Worm (Caenorhabditis elegans): ENCODE measurements around the gene twk-14.

The twk-14 gene

DNA sequence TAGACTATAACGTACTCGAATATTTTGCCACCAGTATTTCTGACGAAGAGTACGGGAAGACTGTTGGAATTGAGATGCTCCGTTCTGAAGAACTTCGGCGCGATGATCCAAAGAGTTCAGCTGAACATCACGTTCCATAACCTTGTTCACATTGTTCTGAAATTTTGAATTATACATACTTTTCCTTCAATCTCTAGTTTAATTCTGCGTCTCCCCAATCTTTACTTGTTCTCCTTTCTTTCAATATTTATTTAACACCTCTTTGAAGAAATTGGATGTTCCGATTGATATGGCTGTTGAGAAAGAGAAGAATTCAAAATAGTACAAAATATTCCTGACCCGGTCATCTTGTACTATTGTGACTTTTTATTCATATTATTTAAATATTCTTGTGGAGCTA, 50.7 kb downstream of the twk-14 start, which contains the start of gene F23H12.3:
Gene F23H12.3, plus strand, starts transcription at position 301 of the 400 bp plus-strand sequence.
- TF ChIP-seq dao-5 (tag; optimal IDR thresholded peaks at IDR 0.05) (no peak), W03F9.2 (tag; optimal IDR thresholded peaks at IDR 0.05) (no peak), him-1 (tag; optimal IDR thresholded peaks at IDR 0.05) (no peak)

DNA sequence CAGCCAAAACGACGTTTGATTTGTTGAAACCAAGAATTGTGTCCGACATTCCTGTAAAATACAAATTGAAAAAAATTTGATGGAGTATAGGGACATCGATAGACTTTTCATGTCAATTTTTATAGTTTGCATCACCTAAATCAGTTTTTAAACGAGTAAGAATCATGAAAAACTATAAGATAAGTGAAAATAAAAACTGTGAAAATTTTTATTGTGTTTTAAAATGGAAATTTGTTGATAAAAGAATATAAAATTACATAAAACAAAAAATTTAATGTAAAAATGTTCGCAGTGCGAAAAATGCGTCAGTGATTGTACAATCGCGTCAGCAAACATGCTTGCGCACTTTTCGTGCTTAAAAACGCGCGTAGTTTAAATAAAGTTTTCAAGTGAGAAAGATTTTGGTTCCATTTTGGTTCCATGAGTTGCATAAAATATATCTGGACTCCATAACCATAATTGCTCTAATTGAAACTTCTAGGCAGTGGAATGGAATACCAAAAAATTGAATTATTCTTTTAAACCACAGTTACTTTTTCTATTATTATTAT, 52.0 kb downstream of the twk-14 start, which contains the start of gene tomm-20:
Gene tomm-20, minus strand, starts transcription at position 51 of the 551 bp plus-strand sequence.
- TF ChIP-seq him-1 (tag; optimal IDR thresholded peaks at IDR 0.05) (peak; percentile 83), W03F9.2 (tag; optimal IDR thresholded peaks at IDR 0.05) (peak; percentile 96), dao-5 (tag; optimal IDR thresholded peaks at IDR 0.05) (no peak)

DNA sequence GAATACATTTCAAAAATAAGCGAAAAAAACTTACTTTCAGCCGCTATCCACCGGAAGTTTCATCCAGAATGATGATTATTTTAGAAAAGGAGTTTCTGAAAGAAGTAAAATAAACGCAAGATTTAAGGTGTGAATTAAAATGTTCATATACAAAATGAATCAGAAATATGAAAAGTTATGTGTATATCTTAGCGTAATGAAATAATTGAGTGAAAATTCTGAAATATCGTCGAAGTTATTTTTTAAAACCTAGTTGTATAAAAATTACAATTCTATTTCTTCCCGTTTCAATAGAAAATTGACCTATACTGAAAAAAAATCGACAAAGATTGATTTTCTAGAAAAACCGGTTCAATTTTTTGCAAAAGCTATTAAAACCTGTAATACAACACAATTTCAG, 57.6 kb downstream of the twk-14 start, which contains the start of gene twk-13:
Gene twk-13, minus strand, starts transcription at position 101 of the 400 bp plus-strand sequence.
- TF ChIP-seq W03F9.2 (tag; optimal IDR thresholded peaks at IDR 0.05): no peak
- TF ChIP-seq dao-5 (tag; optimal IDR thresholded peaks at IDR 0.05): no peak
- no peak for TF ChIP-seq him-1 (tag; optimal IDR thresholded peaks at IDR 0.05)
